Worm (Caenorhabditis elegans) whole organism, late embryonic: ENCODE results near the gene F37A8.2.

Source experiments
- C08G9.2 ChIP-seq: sonication (generic microtip); optimal IDR thresholded peaks from 2 replicates; lab custom pipeline; 2016; ENCODE audit warnings: mild to moderate bottlenecking, missing genetic modification characterization, moderate library complexity, missing compliant biosample characterization
- C38D4.7 ChIP-seq: fragments of 200-800 bp; sonication (Bioruptor generic); optimal IDR thresholded peaks from 2 replicates; lab custom pipeline; 2018; ENCODE audit warnings: mild to moderate bottlenecking, missing genetic modification characterization, moderate library complexity, missing compliant biosample characterization
- F13H6.1 ChIP-seq: sonication (generic microtip); optimal IDR thresholded peaks from 2 replicates; lab custom pipeline; 2016; ENCODE audit warnings: missing genetic modification characterization, missing compliant biosample characterization
- Y22D7AL.16 ChIP-seq: sonication (generic microtip); optimal IDR thresholded peaks from 2 replicates; lab custom pipeline; 2016; ENCODE audit warnings: missing genetic modification characterization, missing compliant biosample characterization
- ahr-1 ChIP-seq: sonication (generic microtip); optimal IDR thresholded peaks from 2 replicates; lab custom pipeline; 2016; ENCODE audit warnings: missing genetic modification characterization, missing compliant biosample characterization
- ceh-18 ChIP-seq: sonication (generic microtip); optimal IDR thresholded peaks from 2 replicates; lab custom pipeline; 2016; ENCODE audit warnings: missing genetic modification characterization, missing compliant biosample characterization
- ceh-19 ChIP-seq: fragments of 200-800 bp; sonication (Bioruptor generic); optimal IDR thresholded peaks from 2 replicates; lab custom pipeline; 2018; ENCODE audit warnings: mild to moderate bottlenecking, missing genetic modification characterization, missing compliant biosample characterization
- ceh-2 ChIP-seq: sonication (generic microtip); optimal IDR thresholded peaks from 2 replicates; lab custom pipeline; 2016; ENCODE audit warnings: missing genotype, missing genetic modification characterization, missing compliant biosample characterization
- ceh-22 ChIP-seq: sonication (generic microtip); optimal IDR thresholded peaks from 2 replicates; lab custom pipeline; 2017; ENCODE audit warnings: missing biosample characterization, missing genetic modification characterization
- ceh-24 ChIP-seq: sonication (generic microtip); optimal IDR thresholded peaks from 2 replicates; lab custom pipeline; 2016; ENCODE audit warnings: mild to moderate bottlenecking, missing genetic modification characterization, missing compliant biosample characterization
- ceh-34 ChIP-seq: sonication (generic microtip); optimal IDR thresholded peaks from 2 replicates; lab custom pipeline; 2016; ENCODE audit warnings: mild to moderate bottlenecking, missing genetic modification characterization, missing compliant biosample characterization
- ceh-45 ChIP-seq: fragments of 200-800 bp; sonication (Bioruptor generic); IDR thresholded peaks from 2 replicates; pipeline ENCODE4 v1.3.6; 2022; ENCODE audit warnings: missing genetic modification reagents, missing genetic modification characterization, missing compliant biosample characterization
- elt-4 ChIP-seq: sonication (generic microtip); optimal IDR thresholded peaks from 2 replicates; lab custom pipeline; 2016; ENCODE audit warnings: missing genetic modification characterization, missing compliant biosample characterization
- gmeb-2 ChIP-seq: sonication (generic microtip); optimal IDR thresholded peaks from 2 replicates; lab custom pipeline; 2016; ENCODE audit warnings: missing genetic modification characterization, inconsistent platforms, missing compliant biosample characterization
- hlh-30 ChIP-seq: sonication (generic microtip); optimal IDR thresholded peaks from 2 replicates; lab custom pipeline; 2017; ENCODE audit warnings: antibody characterized with exemption, missing genetic modification characterization, missing compliant biosample characterization; ENCODE audit not compliant: insufficient read depth
- lin-11 ChIP-seq: fragments of 200-800 bp; sonication (Bioruptor generic); optimal IDR thresholded peaks from 2 replicates; lab custom pipeline; 2018; ENCODE audit warnings: mild to moderate bottlenecking, missing genetic modification characterization, missing compliant biosample characterization
- nfya-1 ChIP-seq: sonication (generic microtip); optimal IDR thresholded peaks from 2 replicates; lab custom pipeline; 2017; ENCODE audit warnings: missing genetic modification characterization, mild to moderate bottlenecking, missing compliant biosample characterization, antibody characterized with exemption, moderate library complexity
- odd-2 ChIP-seq: sonication (generic microtip); optimal IDR thresholded peaks from 2 replicates; lab custom pipeline; 2017; ENCODE audit warnings: antibody characterized with exemption, mild to moderate bottlenecking, missing genetic modification characterization, missing compliant biosample characterization
- pat-9 ChIP-seq: fragments of 200-800 bp; sonication (Bioruptor generic); optimal IDR thresholded peaks from 2 replicates; lab custom pipeline; 2018; ENCODE audit warnings: mild to moderate bottlenecking, missing genetic modification characterization, moderate library complexity, missing compliant biosample characterization
- pax-1 ChIP-seq: fragments of 150-350 bp; optimal IDR thresholded peaks from 2 replicates; lab custom pipeline; 2014; ENCODE audit warnings: missing biosample characterization, missing genetic modification characterization
- pha-2 ChIP-seq: sonication (generic microtip); optimal IDR thresholded peaks from 2 replicates; lab custom pipeline; 2017; ENCODE audit warnings: mild to moderate bottlenecking, missing genetic modification characterization, missing compliant biosample characterization
- pha-4 ChIP-seq: fragments of 150-350 bp; optimal IDR thresholded peaks from 2 replicates; lab custom pipeline; 2018; ENCODE audit warnings: missing biosample characterization, missing genetic modification reagents, missing genetic modification characterization
- ref-2 ChIP-seq: sonication (generic microtip); optimal IDR thresholded peaks from 2 replicates; lab custom pipeline; 2016; ENCODE audit warnings: missing genetic modification characterization, missing compliant biosample characterization
- sox-4 ChIP-seq: sonication (generic microtip); optimal IDR thresholded peaks from 2 replicates; lab custom pipeline; 2017; ENCODE audit warnings: mild to moderate bottlenecking, missing genetic modification characterization, inconsistent platforms, missing compliant biosample characterization
- tbx-2 ChIP-seq: sonication (generic microtip); optimal IDR thresholded peaks from 2 replicates; lab custom pipeline; 2016; ENCODE audit warnings: missing genetic modification characterization, missing compliant biosample characterization
- tbx-7 ChIP-seq: sonication (generic microtip); optimal IDR thresholded peaks from 2 replicates; lab custom pipeline; 2016; ENCODE audit warnings: missing genotype, missing genetic modification characterization, missing compliant biosample characterization
- zip-5 ChIP-seq: sonication (generic microtip); optimal IDR thresholded peaks from 2 replicates; lab custom pipeline; 2016; ENCODE audit warnings: missing genetic modification characterization, missing compliant biosample characterization

F37A8.2 gene

DNA sequence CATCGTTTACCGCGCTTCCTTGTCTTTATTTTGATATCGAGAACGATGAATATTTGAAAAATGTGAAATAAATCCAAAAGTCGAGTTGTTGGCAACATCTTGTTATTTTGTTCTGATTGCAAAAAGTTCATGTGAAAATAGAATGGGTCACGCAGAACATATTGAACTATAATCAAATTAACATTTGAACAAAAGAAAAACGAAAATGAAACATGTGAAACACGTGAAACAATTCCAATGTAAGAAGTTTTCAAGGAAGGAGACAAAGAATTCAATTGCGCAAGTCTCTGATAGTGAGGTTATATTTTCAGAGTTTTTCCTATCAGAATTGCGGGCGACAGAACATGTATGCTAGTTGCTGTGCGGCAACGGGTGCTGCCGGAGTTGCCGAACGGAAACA, at the start of gene F37A8.2:
TSS of gene F37A8.2 (minus strand) at position 101 of the 400 bp plus-strand sequence.
- TF ChIP-seq lin-11 (tag; lab: Kevin White, UChicago) (no peak), C38D4.7 (GFP tag; lab: Kevin White, UChicago) (no peak), ceh-2 (tag; lab: Kevin White, UChicago) (no peak), gmeb-2 (no peak), pat-9 (no peak), ceh-19 (GFP tag; lab: Kevin White, UChicago) (no peak), pha-2 (tag; lab: Kevin White, UChicago) (no peak), ceh-18 (tag; lab: Kevin White, UChicago) (no peak), ceh-22 (tag; lab: Kevin White, UChicago) (no peak), nfya-1 (tag; lab: Kevin White, UChicago) (no peak), hlh-30 (tag; lab: Kevin White, UChicago) (no peak)

DNA sequence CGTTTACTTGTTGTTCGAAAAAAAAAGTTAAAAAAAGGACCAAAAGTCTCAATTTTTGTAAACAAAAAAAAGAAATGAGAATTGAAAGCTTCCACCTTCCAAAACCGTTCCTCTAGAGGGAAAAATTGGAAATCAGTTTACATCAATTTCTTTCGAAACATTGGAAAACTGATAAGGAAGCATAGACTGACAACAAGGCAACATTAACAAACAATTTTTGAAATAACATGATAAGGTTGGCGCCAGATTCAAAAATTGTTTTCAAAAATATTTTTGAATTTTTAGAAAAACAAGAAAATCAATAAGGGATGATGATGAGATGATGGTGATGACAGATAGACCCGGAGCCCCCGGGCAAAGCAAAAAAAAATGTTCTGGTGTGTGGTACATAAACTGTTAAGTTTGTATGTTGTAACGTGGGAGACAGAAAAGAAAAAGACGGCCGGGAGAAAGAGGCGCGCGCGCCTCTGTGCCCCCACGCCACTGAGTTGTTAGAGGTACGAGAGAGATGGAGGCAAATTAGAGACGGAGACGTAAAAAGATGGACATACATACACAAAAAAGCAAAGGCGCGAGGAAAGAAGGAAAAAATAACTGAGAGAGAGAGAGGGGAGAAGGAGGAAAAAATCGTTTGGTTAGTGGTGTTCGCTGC, 48.8 kb upstream of the F37A8.2 start:
- TF ChIP-seq tbx-2 (tag; lab: Kevin White, UChicago) (peak; percentile 24), F13H6.1 (peak; percentile 14), nfya-1 (tag; lab: Kevin White, UChicago) (peak; percentile 21), odd-2 (no peak), ceh-18 (tag; lab: Kevin White, UChicago) (peak; percentile 44)
- TF ChIP-seq, all 69 proteins: peak for 4

- TF ChIP-seq C38D4.7 (GFP tag; lab: Kevin White, UChicago) (no peak), pax-1 (no peak), tbx-7 (tag; lab: Kevin White, UChicago) (no peak)
Observed at ce11 chrIII:3978438-3978837, 47.1 kb upstream of the F37A8.2 start.

ce11 chrIII:3976992-3977391, 45.7 kb upstream of the F37A8.2 start:
- TF ChIP-seq tbx-7 (tag; lab: Kevin White, UChicago), result no peak

DNA sequence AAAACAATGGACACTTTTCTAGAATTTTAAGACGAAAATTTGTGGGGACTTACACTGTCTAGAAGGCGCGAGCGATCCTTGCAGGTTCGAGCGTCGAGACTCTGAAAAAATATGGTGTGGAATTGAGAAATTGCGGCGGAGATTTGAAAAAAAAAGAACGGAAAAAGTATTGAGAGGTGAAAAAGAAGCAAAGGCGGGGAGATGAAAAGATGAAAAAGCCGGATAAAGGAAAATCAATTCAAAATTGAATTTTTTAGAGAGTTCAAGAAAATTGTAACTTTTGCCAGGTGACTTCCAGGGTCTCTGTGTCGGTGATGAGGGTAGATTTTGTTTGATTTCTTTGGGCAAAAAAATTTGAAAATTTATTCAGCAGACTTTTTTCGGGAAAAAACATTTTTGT, 45.0 kb upstream of the F37A8.2 start, which contains the start of gene msi-1:
TSS of gene msi-1 (minus strand) at position 101 of the 400 bp plus-strand sequence.
- no peak for TF ChIP-seq pha-4 (tag; lab: Kevin White, UChicago)
- no peak for TF ChIP-seq ceh-45 (GFP tag; lab: Robert Waterston, UW)
- TF ChIP-seq elt-4 (tag; lab: Kevin White, UChicago), result no peak
- no peak for TF ChIP-seq ahr-1
- no peak for TF ChIP-seq sox-4 (tag; lab: Kevin White, UChicago)
- no peak for TF ChIP-seq ceh-24 (tag; lab: Kevin White, UChicago)
- no peak for TF ChIP-seq ref-2 (tag; lab: Kevin White, UChicago)
- TF ChIP-seq, all 69 proteins: peak for 0

- TF ChIP-seq ceh-19 (GFP tag; lab: Kevin White, UChicago) (no peak), pat-9 (no peak), pha-4 (tag; lab: Kevin White, UChicago) (no peak), sox-4 (tag; lab: Kevin White, UChicago) (no peak), gmeb-2 (no peak), zip-5 (tag; lab: Kevin White, UChicago) (no peak), C08G9.2 (no peak)
Observed at ce11 chrIII:3975008-3975407, 43.7 kb upstream of the F37A8.2 start.

DNA sequence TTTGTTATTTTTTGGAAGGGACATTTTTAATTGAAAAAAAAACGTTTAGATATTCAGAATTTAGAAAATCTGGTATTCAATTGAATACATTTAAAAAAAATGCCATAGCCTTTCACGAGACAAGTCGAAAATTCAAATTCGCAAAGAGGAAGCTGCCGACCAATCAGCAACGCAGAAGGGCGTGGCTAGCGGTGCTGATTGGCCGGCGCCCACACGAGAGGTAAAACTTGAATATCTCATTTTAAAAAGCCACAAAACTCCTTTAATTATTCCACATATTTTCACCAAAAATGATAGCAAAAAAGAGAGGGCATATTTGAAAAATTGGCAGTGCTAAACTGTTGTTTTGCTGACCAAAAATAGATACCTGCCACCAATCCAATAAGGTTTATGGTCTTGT, 43.2 kb upstream of the F37A8.2 start:
- TF ChIP-seq ceh-34 (tag; lab: Kevin White, UChicago) (no peak), Y22D7AL.16 (no peak), nfya-1 (tag; lab: Kevin White, UChicago) (peak; percentile 79)
